Worm (Caenorhabditis elegans) whole organism, young adult: ENCODE measurements around the gene F22H10.6.
A peak's percentile ranks its signal among the peaks of the same experiment; 100 is the strongest.

Experiments
- F22D6.2 ChIP-seq: sonication (generic microtip); optimal IDR thresholded peaks from 2 replicates; lab custom pipeline; 2016; ENCODE audit warnings: mild to moderate bottlenecking, missing genetic modification characterization, missing compliant biosample characterization
- F37B4.10 ChIP-seq: fragments of 200-800 bp; sonication (Bioruptor generic); IDR thresholded peaks from 2 replicates; pipeline ENCODE4 v1.3.6; 2022; ENCODE audit warnings: missing genetic modification characterization, missing compliant biosample characterization
- K12H6.12 ChIP-seq: fragments of 200-800 bp; sonication (Bioruptor generic); optimal IDR thresholded peaks from 2 replicates; lab custom pipeline; 2018; ENCODE audit warnings: mild to moderate bottlenecking, missing genetic modification characterization, missing compliant biosample characterization
- Y56A3A.18 ChIP-seq: fragments of 200-800 bp; sonication (Bioruptor generic); IDR thresholded peaks from 2 replicates; pipeline ENCODE4 v1.3.6; 2022; ENCODE audit warnings: missing genetic modification reagents, missing genetic modification characterization, missing compliant biosample characterization
- Y79H2A.3 ChIP-seq: fragments of 200-800 bp; sonication (Bioruptor generic); conservative IDR thresholded peaks from 2 replicates; pipeline ENCODE4 v1.3.6; 2022; ENCODE audit warnings: missing genetic modification reagents, missing genetic modification characterization, missing compliant biosample characterization
- Y95B8A.8 ChIP-seq: fragments of 200-800 bp; sonication (Bioruptor generic); IDR thresholded peaks from 2 replicates; pipeline ENCODE4 v1.3.6; 2022; ENCODE audit warnings: missing genetic modification reagents, missing genetic modification characterization, missing compliant biosample characterization
- aptf-3 ChIP-seq: fragments of 200-800 bp; sonication (Bioruptor generic); IDR thresholded peaks from 2 replicates; pipeline ENCODE4 v1.3.6; 2022; ENCODE audit warnings: missing genetic modification characterization, missing compliant biosample characterization
- bed-1 ChIP-seq: fragments of 200-800 bp; sonication (Bioruptor generic); IDR thresholded peaks from 2 replicates; pipeline ENCODE4 v1.3.6; 2022; ENCODE audit warnings: missing genetic modification reagents, missing genetic modification characterization, missing compliant biosample characterization
- cebp-1 ChIP-seq, 2 experiments: fragments of 200-800 bp in 1 of 2; sonication (Bioruptor generic) in 1 of 2; sonication (generic microtip) in 1 of 2; IDR thresholded peaks in 1 of 2; optimal IDR thresholded peaks in 1 of 2; 2 replicates each; pipeline versions ENCODE4 v1.3.6 to Lab custom; 2017 to 2022; ENCODE audit warnings: missing compliant biosample characterization in 2 of 2, missing genetic modification characterization in 2 of 2, mild to moderate bottlenecking in 1 of 2, missing genetic modification reagents in 1 of 2, moderate library complexity in 1 of 2
- ceh-79 ChIP-seq: sonication (generic microtip); optimal IDR thresholded peaks from 2 replicates; lab custom pipeline; 2017; ENCODE audit warnings: mild to moderate bottlenecking, missing genetic modification characterization, missing compliant biosample characterization
- ceh-91 ChIP-seq: fragments of 200-800 bp; sonication (Bioruptor generic); IDR thresholded peaks from 2 replicates; pipeline ENCODE4 v1.3.6; 2022; ENCODE audit warnings: missing genetic modification reagents, missing genetic modification characterization, missing compliant biosample characterization
- dox-1 ChIP-seq: fragments of 200-800 bp; sonication (Bioruptor generic); IDR thresholded peaks from 2 replicates; pipeline ENCODE4 v1.3.6; 2022; ENCODE audit warnings: missing genetic modification reagents, missing genetic modification characterization, missing compliant biosample characterization
- dpl-1 ChIP-seq: fragments of 150-350 bp; optimal IDR thresholded peaks from 2 replicates; lab custom pipeline; 2014; ENCODE audit warnings: missing biosample characterization, missing genetic modification reagents, missing genetic modification characterization
- egrh-3 ChIP-seq: fragments of 200-800 bp; sonication (Bioruptor generic); IDR thresholded peaks from 2 replicates; pipeline ENCODE4 v1.3.6; 2022; ENCODE audit warnings: missing genetic modification reagents, missing genetic modification characterization, missing compliant biosample characterization
- hmg-20 ChIP-seq: fragments of 200-800 bp; sonication (Bioruptor generic); IDR thresholded peaks from 2 replicates; pipeline ENCODE4 v1.3.6; 2022; ENCODE audit warnings: missing genetic modification reagents, missing genetic modification characterization, missing compliant biosample characterization
- hsf-1 ChIP-seq: fragments of 200-800 bp; sonication (Bioruptor generic); IDR thresholded peaks from 2 replicates; pipeline ENCODE4 v1.3.6; 2022; ENCODE audit warnings: missing genetic modification reagents, missing genetic modification characterization, missing compliant biosample characterization
- lir-1 ChIP-seq: fragments of 200-800 bp; sonication (Bioruptor generic); conservative IDR thresholded peaks from 2 replicates; pipeline ENCODE4 v1.3.6; 2022; ENCODE audit warnings: missing genetic modification reagents, missing genetic modification characterization, missing compliant biosample characterization
- lsl-1 ChIP-seq: fragments of 200-800 bp; sonication (Bioruptor generic); optimal IDR thresholded peaks from 2 replicates; lab custom pipeline; 2018; ENCODE audit warnings: mild to moderate bottlenecking, missing genetic modification characterization, moderate library complexity, missing compliant biosample characterization
- lsy-27 ChIP-seq: sonication (generic microtip); optimal IDR thresholded peaks from 2 replicates; lab custom pipeline; 2017; ENCODE audit warnings: missing genetic modification characterization, mild to moderate bottlenecking, missing compliant biosample characterization, antibody characterized with exemption, missing genotype, borderline replicate concordance; ENCODE audit not compliant: insufficient read depth
- nhr-80 ChIP-seq: sonication (generic microtip); optimal IDR thresholded peaks from 2 replicates; lab custom pipeline; 2016; ENCODE audit warnings: missing genetic modification characterization, missing compliant biosample characterization
- pbrm-1 ChIP-seq: fragments of 200-800 bp; sonication (Bioruptor generic); IDR thresholded peaks from 2 replicates; pipeline ENCODE4 v1.3.6; 2022; ENCODE audit warnings: missing genetic modification reagents, missing genetic modification characterization, missing compliant biosample characterization
- repo-1 ChIP-seq: sonication (generic microtip); optimal IDR thresholded peaks from 2 replicates; lab custom pipeline; 2017; ENCODE audit warnings: mild to moderate bottlenecking, missing genetic modification characterization, missing compliant biosample characterization
- sdz-38 ChIP-seq: sonication (generic microtip); optimal IDR thresholded peaks from 2 replicates; lab custom pipeline; 2016; ENCODE audit warnings: missing genotype, missing genetic modification characterization, missing compliant biosample characterization
- snpc-1.1 ChIP-seq: sonication (generic microtip); optimal IDR thresholded peaks from 2 replicates; lab custom pipeline; 2017; ENCODE audit warnings: missing genetic modification characterization, mild to moderate bottlenecking, missing compliant biosample characterization, antibody characterized with exemption, moderate library complexity, missing genotype, missing genetic modification reagents; ENCODE audit not compliant: insufficient read depth
- snpc-4 ChIP-seq, 5 experiments: fragments of 150-350 bp in 1 of 5; sonication (generic microtip) in 4 of 5; optimal IDR thresholded peaks; 2 replicates each; lab custom pipeline; 2014 to 2018; ENCODE audit warnings: missing genetic modification characterization in 5 of 5, missing biosample characterization in 3 of 5, antibody characterized with exemption in 2 of 5, mild to moderate bottlenecking in 2 of 5, missing compliant biosample characterization in 2 of 5, missing genotype in 2 of 5, moderate library complexity in 2 of 5, missing genetic modification reagents in 1 of 5
- tbx-9 ChIP-seq: sonication (generic microtip); optimal IDR thresholded peaks from 2 replicates; lab custom pipeline; 2016; ENCODE audit warnings: borderline replicate concordance, missing genetic modification characterization, inconsistent platforms, missing compliant biosample characterization
- tlf-1 ChIP-seq: fragments of 200-800 bp; sonication (Bioruptor generic); optimal IDR thresholded peaks from 2 replicates; lab custom pipeline; 2018; ENCODE audit warnings: mild to moderate bottlenecking, missing genetic modification characterization, missing compliant biosample characterization
- unc-130 ChIP-seq: sonication (generic microtip); optimal IDR thresholded peaks from 2 replicates; lab custom pipeline; 2016; ENCODE audit warnings: missing genetic modification reagents, missing genetic modification characterization, missing compliant biosample characterization
- unc-62 ChIP-seq: fragments of 150-350 bp; optimal IDR thresholded peaks from 2 replicates; lab custom pipeline; 2014; ENCODE audit warnings: missing biosample characterization, missing genetic modification reagents, missing genetic modification characterization
- zfh-2 ChIP-seq: fragments of 200-800 bp; sonication (Bioruptor generic); conservative IDR thresholded peaks from 2 replicates; pipeline ENCODE4 v1.3.6; 2022; ENCODE audit warnings: missing genetic modification reagents, missing genetic modification characterization, missing compliant biosample characterization
- ztf-18 ChIP-seq: sonication (generic microtip); optimal IDR thresholded peaks from 2 replicates; lab custom pipeline; 2016; ENCODE audit warnings: missing genotype, mild to moderate bottlenecking, missing genetic modification characterization, missing compliant biosample characterization
- ztf-28 ChIP-seq: fragments of 200-800 bp; sonication (Bioruptor generic); IDR thresholded peaks from 2 replicates; pipeline ENCODE4 v1.3.6; 2022; ENCODE audit warnings: missing genetic modification reagents, missing genetic modification characterization, missing compliant biosample characterization

The F22H10.6 gene

ce11 chrX:16671234-16671633 lies 19.9 kb downstream of the F22H10.6 start:
- peak; percentile 90 for TF ChIP-seq zfh-2 (GFP tag; lab: Robert Waterston, UW)
- peak; percentile 56; the same call in 1 of the 2 replicates for TF ChIP-seq egrh-3 (GFP tag; lab: Robert Waterston, UW)
- TF ChIP-seq bed-1 = 0 out of 2 replicates have a peak, but pooled peaks have one; percentile 65
- TF ChIP-seq F37B4.10 = no peak
- TF ChIP-seq ceh-79 (tag; lab: Kevin White, UChicago) = no peak
- TF ChIP-seq dox-1 (GFP tag; lab: Robert Waterston, UW) = 0 out of 2 replicates have a peak, but pooled peaks have one; percentile 45
- TF ChIP-seq nhr-80 (tag; lab: Kevin White, UChicago) = peak; percentile 25

ce11 chrX:16669106-16669505 lies 22.0 kb downstream of the F22H10.6 start:
- no peak for TF ChIP-seq aptf-3 (GFP tag; lab: Robert Waterston, UW)
- peak; percentile 42 for TF ChIP-seq nhr-80 (tag; lab: Kevin White, UChicago)
- no peak for TF ChIP-seq Y79H2A.3 (GFP tag; lab: Robert Waterston, UW)
- no peak for TF ChIP-seq lsy-27
- TF ChIP-seq lsl-1 (GFP tag; lab: Kevin White, UChicago) = no peak
- no peak for TF ChIP-seq tlf-1 (GFP tag; lab: Kevin White, UChicago)

ce11 chrX:16667515-16667914 lies 23.6 kb downstream of the F22H10.6 start:
- no peak for TF ChIP-seq snpc-4 (GFP tag; optimal IDR thresholded peaks at IDR 0.05; lab: Kevin White, UChicago)
- TF ChIP-seq snpc-4 (tag; optimal IDR thresholded peaks at IDR 0.05; lab: Kevin White, UChicago) = peak in 2 of 4 experiments; percentile 80 to 82
- TF ChIP-seq Y95B8A.8 (GFP tag; lab: Robert Waterston, UW) = no peak
- TF ChIP-seq dpl-1 (GFP tag; lab: Kevin White, UChicago) = no peak
- no peak for TF ChIP-seq F22D6.2
- TF ChIP-seq cebp-1 (GFP tag; IDR thresholded peaks at IDR 0.05; lab: Robert Waterston, UW) = no peak
- TF ChIP-seq cebp-1 (tag; optimal IDR thresholded peaks at IDR 0.05; lab: Kevin White, UChicago) = no peak
- TF ChIP-seq unc-62 = no peak
- no peak for TF ChIP-seq ztf-18 (tag; lab: Kevin White, UChicago)
- TF ChIP-seq snpc-1.1 (tag; lab: Kevin White, UChicago) = peak; percentile 31

DNA sequence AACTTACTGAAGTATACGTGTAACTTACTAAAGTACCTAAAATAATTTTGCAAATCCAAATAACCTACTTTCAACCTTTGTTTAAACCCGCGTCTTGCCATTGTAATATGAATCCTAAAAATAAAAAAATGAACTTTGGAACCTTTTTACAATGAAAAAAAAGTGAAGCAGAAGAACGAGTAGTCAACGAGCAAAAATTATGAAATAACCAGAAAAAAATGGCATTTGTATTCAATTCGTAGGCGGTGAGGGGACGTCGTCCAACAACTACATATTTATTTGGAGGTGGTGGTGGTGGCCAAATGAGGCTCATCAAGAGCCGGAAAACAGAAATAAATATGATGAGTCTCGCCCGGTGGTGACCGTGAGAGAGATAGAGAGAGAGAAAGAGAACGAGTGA lies 28.4 kb downstream of the F22H10.6 start, which contains the start of gene F43B10.1:
Gene F43B10.1 (minus strand): TSS at position 101 of the 400 bp plus-strand sequence.
- TF ChIP-seq lir-1 (GFP tag; lab: Robert Waterston, UW) = no peak
- TF ChIP-seq ztf-28 = no peak
- no peak for TF ChIP-seq hsf-1 (GFP tag; lab: Robert Waterston, UW)
- TF ChIP-seq Y56A3A.18 (GFP tag; lab: Robert Waterston, UW) = no peak
- no peak for TF ChIP-seq hmg-20
- TF ChIP-seq sdz-38 (tag; lab: Kevin White, UChicago) = no peak
- no peak for TF ChIP-seq unc-130 (GFP tag; lab: Kevin White, UChicago)
- no peak for TF ChIP-seq K12H6.12 (tag; lab: Kevin White, UChicago)
- TF ChIP-seq pbrm-1 (GFP tag; lab: Robert Waterston, UW) = no peak
- TF ChIP-seq tbx-9 (tag; lab: Kevin White, UChicago) = no peak
- TF ChIP-seq repo-1 (tag; lab: Kevin White, UChicago) = no peak
- TF ChIP-seq ceh-91 = no peak
